Fruit fly (Drosophila melanogaster): Measurements from ENCODE around the gene Ype.

The Ype gene

DNA sequence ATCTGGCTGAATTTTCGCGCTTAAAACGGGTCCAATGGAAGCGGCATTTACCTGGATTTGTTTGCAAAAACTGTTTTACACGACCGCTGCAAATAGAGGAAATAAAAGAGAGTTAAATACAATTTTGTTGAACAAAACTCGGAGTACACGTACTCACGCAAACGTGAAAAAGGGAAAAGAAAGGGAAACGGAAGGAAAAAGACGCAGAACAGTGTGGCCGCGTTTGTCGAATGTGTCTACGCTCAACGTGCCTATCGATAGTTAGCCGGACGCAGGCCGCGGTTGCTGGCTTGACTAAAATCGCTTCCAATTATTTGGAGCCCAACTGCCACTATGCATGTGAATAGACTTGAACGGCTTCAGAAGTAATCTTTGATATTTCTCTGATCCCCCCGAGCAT, 49.8 kb downstream of the Ype start, which contains the start of gene RpS15Aa (continued):
- TF ChIP-seq CG3726 (GFP tag; IDR thresholded peaks at IDR 0.05) (peak; percentile 75), prd (optimal IDR thresholded peaks at IDR 0.05) (no peak), prd (GFP tag; IDR thresholded peaks at IDR 0.05) (peak; percentile 67), pzg (GFP tag; optimal IDR thresholded peaks at IDR 0.05) (peak; percentile 79), CG34422 (GFP tag; IDR thresholded peaks at IDR 0.05) (peak; percentile 78; the same call in 2 of the 3 replicates), CG17912 (GFP tag; optimal IDR thresholded peaks at IDR 0.05) (peak; percentile 83), CG12071 (GFP tag; optimal IDR thresholded peaks at IDR 0.05) (peak; percentile 76), ab (GFP tag; optimal IDR thresholded peaks at IDR 0.05) (no peak), CG10979 (tag; optimal IDR thresholded peaks at IDR 0.05) (peak; percentile 50), sc (optimal IDR thresholded peaks at IDR 0.05) (no peak), sc (GFP tag; optimal IDR thresholded peaks at IDR 0.05) (peak; percentile 22), CG16813 (GFP tag; IDR thresholded peaks at IDR 0.05; ENCODE audit: partially characterized antibody) (peak; percentile 65; the same call in 2 of the 3 replicates), Neu2 (GFP tag; optimal IDR thresholded peaks at IDR 0.05; ENCODE audit: borderline replicate concordance) (peak; percentile 47), Deaf1 (tag; optimal IDR thresholded peaks at IDR 0.05) (no peak), disco-r (GFP tag; optimal IDR thresholded peaks at IDR 0.05) (peak; percentile 60), CG12391 (tag; optimal IDR thresholded peaks at IDR 0.05) (peak; percentile 49), CG12104 (GFP tag; optimal IDR thresholded peaks at IDR 0.05) (peak; percentile 42), Taf1 (GFP tag; IDR thresholded peaks at IDR 0.05) (peak; percentile 33; the same call in 1 of the 2 replicates), CG7745 (tag; optimal IDR thresholded peaks at IDR 0.05) (no peak), Ets65A (GFP tag) (peak; percentile 99), CG17612 (GFP tag; IDR thresholded peaks at IDR 0.05) (peak; percentile 60), CG9932 (GFP tag; IDR thresholded peaks at IDR 0.05) (peak; percentile 76), cato (GFP tag; optimal IDR thresholded peaks at IDR 0.05; ENCODE audit: borderline replicate concordance) (peak; percentile 34), Med (GFP tag) (peak; percentile 98), CG3407 (GFP tag; optimal IDR thresholded peaks at IDR 0.05) (peak; percentile 47), pum (GFP tag; optimal IDR thresholded peaks at IDR 0.05) (peak; percentile 38), sqz (GFP tag; optimal IDR thresholded peaks at IDR 0.05) (peak; percentile 82), NC2β (GFP tag; optimal IDR thresholded peaks at IDR 0.05) (peak; percentile 92), gcm2 (GFP tag; optimal IDR thresholded peaks at IDR 0.05) (peak; percentile 35), al (GFP tag; IDR thresholded peaks at IDR 0.05) (peak; percentile 80), gsb-n (tag; optimal IDR thresholded peaks at IDR 0.05) (peak; percentile 47), ewg (GFP tag; optimal IDR thresholded peaks at IDR 0.05) (peak; percentile 65), zen (tag; optimal IDR thresholded peaks at IDR 0.05) (peak; percentile 35), Lhr (GFP tag; optimal IDR thresholded peaks at IDR 0.05) (peak; percentile 67), Dbx (GFP tag; IDR thresholded peaks at IDR 0.05) (peak; percentile 89), slou (GFP tag; optimal IDR thresholded peaks at IDR 0.05) (peak; percentile 59), Kr (GFP tag; optimal IDR thresholded peaks at IDR 0.05) (peak; percentile 68), Dll (GFP tag; IDR thresholded peaks at IDR 0.05; ENCODE audit: partially characterized antibody) (no peak), GATAe (GFP tag; conservative IDR thresholded peaks at IDR 0.05) (0 out of 2 replicates have a peak, but pooled peaks have one; percentile 34), lab (GFP tag; optimal IDR thresholded peaks at IDR 0.05) (peak; percentile 89), MTF-1 (GFP tag; optimal IDR thresholded peaks at IDR 0.05; ENCODE audit: borderline replicate concordance) (peak; percentile 91), cad (GFP tag; optimal IDR thresholded peaks at IDR 0.05) (no peak), nerfin-2 (GFP tag; IDR thresholded peaks at IDR 0.05; ENCODE audit: partially characterized antibody) (peak; percentile 32; the same call in 1 of the 2 replicates), CG6272 (GFP tag; IDR thresholded peaks at IDR 0.05) (peak; percentile 78), CG10462 (GFP tag; optimal IDR thresholded peaks at IDR 0.05) (no peak), danr (GFP tag; IDR thresholded peaks at IDR 0.05) (peak; percentile 45; the same call in 1 of the 2 replicates), org-1 (GFP tag; optimal IDR thresholded peaks at IDR 0.05) (peak; percentile 60), fd96Cb (tag; optimal IDR thresholded peaks at IDR 0.05) (no peak), corto (GFP tag; optimal IDR thresholded peaks at IDR 0.05) (no peak), CG10209 (GFP tag; optimal IDR thresholded peaks at IDR 0.05) (peak; percentile 75), Myb (GFP tag; optimal IDR thresholded peaks at IDR 0.05) (peak; percentile 90)
